Fruit fly (Drosophila melanogaster): ENCODE results near the gene pic.

The pic gene

DNA sequence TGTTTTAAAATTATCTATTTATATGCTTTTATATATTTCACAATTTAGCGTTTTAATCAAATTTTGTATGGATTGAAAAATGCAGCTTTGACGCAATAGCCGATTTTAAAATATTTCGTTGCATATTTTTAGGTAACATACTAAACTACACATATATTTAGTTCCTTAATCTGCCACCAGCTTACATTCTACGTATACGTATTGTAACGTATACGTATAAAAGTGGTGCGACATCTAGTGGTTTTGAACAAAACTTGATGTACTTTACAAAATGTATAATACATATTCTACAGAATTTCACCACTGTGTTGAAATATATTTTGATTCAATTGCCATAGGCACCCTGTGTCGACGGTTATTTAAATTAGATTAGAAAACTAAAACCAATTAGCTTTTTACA is 26.2 kb downstream of the pic start (continued):
- TF ChIP-seq ham (GFP tag; IDR thresholded peaks at IDR 0.05) (no peak), Oli (tag; optimal IDR thresholded peaks at IDR 0.05) (no peak), sens (GFP tag) (peak; percentile 85), CG9727 (GFP tag; optimal IDR thresholded peaks at IDR 0.05) (no peak), emc (GFP tag; optimal IDR thresholded peaks at IDR 0.05) (no peak), sim (GFP tag; IDR thresholded peaks at IDR 0.05) (no peak), gcm2 (GFP tag; optimal IDR thresholded peaks at IDR 0.05) (no peak), Six4 (GFP tag; optimal IDR thresholded peaks at IDR 0.05) (no peak), Nf-YA (GFP tag; IDR thresholded peaks at IDR 0.05) (no peak), klu (GFP tag; IDR thresholded peaks at IDR 0.05) (no peak), stc (GFP tag; IDR thresholded peaks at IDR 0.05) (no peak), pros (GFP tag; optimal IDR thresholded peaks at IDR 0.05) (no peak), dati (GFP tag; IDR thresholded peaks at IDR 0.05) (no peak), ind (GFP tag; optimal IDR thresholded peaks at IDR 0.05) (no peak), CG12104 (GFP tag; optimal IDR thresholded peaks at IDR 0.05) (no peak), Mes4 (GFP tag; optimal IDR thresholded peaks at IDR 0.05) (no peak), ab (GFP tag; optimal IDR thresholded peaks at IDR 0.05) (no peak), Hr3 (GFP tag; optimal IDR thresholded peaks at IDR 0.05) (peak; percentile 2), fd3F (GFP tag; optimal IDR thresholded peaks at IDR 0.05) (no peak), D (optimal IDR thresholded peaks at IDR 0.05) (no peak), D (GFP tag; optimal IDR thresholded peaks at IDR 0.05) (no peak), CG11504 (tag; optimal IDR thresholded peaks at IDR 0.05) (peak; percentile 46), CG12391 (tag; optimal IDR thresholded peaks at IDR 0.05) (peak; percentile 12), Hr78 (GFP tag; optimal IDR thresholded peaks at IDR 0.05) (no peak), CG17385 (GFP tag; optimal IDR thresholded peaks at IDR 0.05) (no peak), H2.0 (GFP tag; IDR thresholded peaks at IDR 0.05) (no peak), CG10274 (GFP tag; optimal IDR thresholded peaks at IDR 0.05) (no peak), Nf-YC (tag; optimal IDR thresholded peaks at IDR 0.05) (peak; percentile 19), ac (GFP tag; optimal IDR thresholded peaks at IDR 0.05) (no peak), Antp (GFP tag; optimal IDR thresholded peaks at IDR 0.05) (no peak), CG11247 (GFP tag; IDR thresholded peaks at IDR 0.05) (no peak), HLH4C (GFP tag; IDR thresholded peaks at IDR 0.05; ENCODE audit: partially characterized antibody) (no peak; the same call in 2 of the 3 replicates), BtbVII (GFP tag; optimal IDR thresholded peaks at IDR 0.05) (no peak), MESR4 (GFP tag; optimal IDR thresholded peaks at IDR 0.05) (no peak), lbe (GFP tag; optimal IDR thresholded peaks at IDR 0.05) (no peak), CG31441 (GFP tag; IDR thresholded peaks at IDR 0.05) (no peak), H15 (GFP tag; IDR thresholded peaks at IDR 0.05) (peak; percentile 42; the same call in 1 of the 3 replicates), crc (GFP tag; optimal IDR thresholded peaks at IDR 0.05) (no peak), schlank (tag; optimal IDR thresholded peaks at IDR 0.05) (no peak), CG7786 (GFP tag; optimal IDR thresholded peaks at IDR 0.05) (no peak), cg (GFP tag; optimal IDR thresholded peaks at IDR 0.05) (no peak), CG13296 (GFP tag; optimal IDR thresholded peaks at IDR 0.05) (no peak), CG15011 (GFP tag; optimal IDR thresholded peaks at IDR 0.05) (no peak), psq (GFP tag; optimal IDR thresholded peaks at IDR 0.05) (no peak), CG12744 (GFP tag; optimal IDR thresholded peaks at IDR 0.05) (peak; percentile 39), CG14710 (tag; optimal IDR thresholded peaks at IDR 0.05) (peak; percentile 32), da (GFP tag; optimal IDR thresholded peaks at IDR 0.05) (no peak), HmgZ (tag; optimal IDR thresholded peaks at IDR 0.05) (peak; percentile 70), CG13624 (GFP tag; optimal IDR thresholded peaks at IDR 0.05) (peak; percentile 26), CG30020 (tag; optimal IDR thresholded peaks at IDR 0.05) (no peak), CG8924 (tag; optimal IDR thresholded peaks at IDR 0.05) (no peak), gce (GFP tag; IDR thresholded peaks at IDR 0.05) (no peak), CG18599 (GFP tag; optimal IDR thresholded peaks at IDR 0.05) (no peak)

All from whole organism, embryonic.